Worm (Caenorhabditis elegans) whole organism, mixed stage, embryonic: Measurements from ENCODE around the gene swt-7.

Experiments
- ceh-39 ChIP-seq: fragments of 150-350 bp; optimal IDR thresholded peaks from 2 replicates; lab custom pipeline; 2014; ENCODE audit warnings: missing biosample characterization, missing genetic modification characterization
- drap-1 ChIP-seq: fragments of 200-800 bp; sonication (Bioruptor generic); optimal IDR thresholded peaks from 3 replicates; lab custom pipeline; 2018; ENCODE audit warnings: mild to moderate bottlenecking, missing genetic modification characterization, missing compliant biosample characterization
- elt-1 ChIP-seq: sonication (generic microtip); optimal IDR thresholded peaks from 2 replicates; lab custom pipeline; 2017; ENCODE audit warnings: missing genetic modification characterization, mild to moderate bottlenecking, missing compliant biosample characterization, antibody characterized with exemption, moderate library complexity, borderline replicate concordance; ENCODE audit not compliant: insufficient read depth
- elt-3 ChIP-seq: fragments of 150-350 bp; optimal IDR thresholded peaks from 2 replicates; lab custom pipeline; 2014; ENCODE audit warnings: missing biosample characterization, missing genetic modification characterization
- lin-13 ChIP-seq: fragments of 150-350 bp; optimal IDR thresholded peaks from 2 replicates; lab custom pipeline; 2014; ENCODE audit warnings: missing biosample characterization, missing genetic modification characterization
- lsy-2 ChIP-seq: fragments of 150-350 bp; optimal IDR thresholded peaks from 2 replicates; lab custom pipeline; 2014; ENCODE audit warnings: missing biosample characterization, missing genetic modification characterization
- mab-5 ChIP-seq: fragments of 150-350 bp; optimal IDR thresholded peaks from 2 replicates; lab custom pipeline; 2014; ENCODE audit warnings: missing biosample characterization, missing genetic modification characterization
- pha-4 ChIP-seq: fragments of 150-350 bp; optimal IDR thresholded peaks from 2 replicates; lab custom pipeline; 2018; ENCODE audit warnings: missing biosample characterization, missing genetic modification reagents, missing genetic modification characterization
- sem-2 ChIP-seq: fragments of 200-800 bp; sonication (Bioruptor generic); optimal IDR thresholded peaks from 2 replicates; lab custom pipeline; 2018; ENCODE audit warnings: mild to moderate bottlenecking, missing genetic modification characterization, missing compliant biosample characterization
- unc-62 ChIP-seq: fragments of 150-350 bp; optimal IDR thresholded peaks from 2 replicates; lab custom pipeline; 2014; ENCODE audit warnings: missing biosample characterization, missing genetic modification reagents, missing genetic modification characterization
- ztf-11 ChIP-seq: fragments of 150-350 bp; optimal IDR thresholded peaks from 2 replicates; lab custom pipeline; 2014; ENCODE audit warnings: missing biosample characterization, missing genetic modification characterization

- TF ChIP-seq elt-3 (no peak), lsy-2 (no peak), elt-1 (tag; lab: Kevin White, UChicago) (no peak), mab-5 (tag; lab: Kevin White, UChicago) (no peak), ztf-11 (tag; lab: Kevin White, UChicago) (no peak), lin-13 (tag; lab: Kevin White, UChicago) (no peak), pha-4 (tag; lab: Kevin White, UChicago) (no peak), ceh-39 (tag; lab: Kevin White, UChicago) (no peak), drap-1 (GFP tag; lab: Kevin White, UChicago) (no peak), sem-2 (no peak), unc-62 (GFP tag; lab: Kevin White, UChicago) (no peak)
Observed at ce11 chrV:5053335-5053734, 22.7 kb upstream of the swt-7 start, which contains the start of gene cwp-4.
